5 worm cellular contexts compared by ENCODE assay signal in the genomic region with DNA sequence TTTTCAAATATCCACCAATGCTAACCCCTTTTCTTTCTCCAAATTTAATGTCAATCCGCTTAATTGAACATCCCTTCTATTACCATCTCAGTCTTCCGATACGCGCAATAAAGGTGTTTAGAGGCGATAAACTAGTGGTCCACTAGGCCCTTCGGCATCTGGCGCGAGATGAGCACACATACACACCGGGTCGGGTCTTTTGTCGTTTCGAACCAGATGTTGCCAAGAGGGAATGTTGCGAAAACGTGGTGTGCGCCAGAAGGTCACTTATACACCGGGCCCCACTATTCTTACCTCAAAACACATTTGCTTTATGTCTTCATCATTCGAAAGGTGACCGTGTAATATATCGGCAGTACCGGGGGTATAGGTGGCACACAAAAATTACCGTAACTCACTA.
TF ChIP-seq lines count a peak whose summit lies in the region.

No protein-coding gene starts in this region.

TF ChIP-seq in whole organism, L1 larva, 84 proteins besides CTCF, POLR2A, EP300 and RAD21 (continues in another document):
- TF ChIP-seq nhr-77 (tag; optimal IDR thresholded peaks at IDR 0.05; lab: Kevin White, UChicago) (no peak), egl-13 (tag; optimal IDR thresholded peaks at IDR 0.05; lab: Kevin White, UChicago) (no peak), sptf-1 (tag; optimal IDR thresholded peaks at IDR 0.05; lab: Kevin White, UChicago) (no peak), nhr-84 (tag; optimal IDR thresholded peaks at IDR 0.05; lab: Kevin White, UChicago) (no peak), nhr-237 (tag; optimal IDR thresholded peaks at IDR 0.05; lab: Kevin White, UChicago) (no peak), zip-4 (GFP tag; optimal IDR thresholded peaks at IDR 0.05; lab: Kevin White, UChicago) (no peak), F16B12.6 (tag; optimal IDR thresholded peaks at IDR 0.05; lab: Kevin White, UChicago) (no peak), efl-1 (optimal IDR thresholded peaks at IDR 0.05; lab: Kevin White, UChicago) (no peak), efl-1 (GFP tag; optimal IDR thresholded peaks at IDR 0.05 in 1 of 2; lab: Kevin White, UChicago) (peak in 1 of 2 experiments; percentile 87), swsn-7 (tag; optimal IDR thresholded peaks at IDR 0.05; lab: Kevin White, UChicago) (no peak), dsc-1 (tag; optimal IDR thresholded peaks at IDR 0.05; lab: Kevin White, UChicago) (peak; percentile 87), isw-1 (GFP tag; IDR thresholded peaks at IDR 0.05; lab: Robert Waterston, UW) (no peak), lin-39 (tag; optimal IDR thresholded peaks at IDR 0.05; lab: Kevin White, UChicago) (no peak), skn-1 (tag; optimal IDR thresholded peaks at IDR 0.05; lab: Kevin White, UChicago) (no peak), fkh-4 (tag; optimal IDR thresholded peaks at IDR 0.05; lab: Kevin White, UChicago; ENCODE audit: borderline replicate concordance) (peak; percentile 47), nhr-11 (tag; optimal IDR thresholded peaks at IDR 0.05; lab: Kevin White, UChicago) (no peak), tbx-2 (tag; optimal IDR thresholded peaks at IDR 0.05; lab: Kevin White, UChicago) (no peak), ces-1 (GFP tag; optimal IDR thresholded peaks at IDR 0.05; lab: Kevin White, UChicago) (no peak)

TF ChIP-seq in whole organism, early embryonic, 17 proteins besides CTCF, POLR2A, EP300 and RAD21:
- peak; percentile 24 for TF ChIP-seq hmg-4 (GFP tag; optimal IDR thresholded peaks at IDR 0.05; lab: Kevin White, UChicago)
- no peak for TF ChIP-seq ama-1 (optimal IDR thresholded peaks at IDR 0.05; lab: Kevin White, UChicago)

TF ChIP-seq in whole organism, late embryonic, 69 proteins besides CTCF, POLR2A, EP300 and RAD21:
- TF ChIP-seq hlh-8 (tag; optimal IDR thresholded peaks at IDR 0.05; lab: Kevin White, UChicago) (peak; percentile 81), nfya-1 (tag; optimal IDR thresholded peaks at IDR 0.05; lab: Kevin White, UChicago) (no peak)

TF ChIP-seq in whole organism, midembryonic, 9 proteins besides CTCF, POLR2A, EP300 and RAD21:
- TF ChIP-seq klf-2 (GFP tag; conservative IDR thresholded peaks at IDR 0.05; lab: Robert Waterston, UW) (no peak), T22C8.4 (GFP tag; IDR thresholded peaks at IDR 0.05; lab: Robert Waterston, UW) (peak; percentile 23; the same call in 1 of the 2 replicates), flt-1 (GFP tag; IDR thresholded peaks at IDR 0.05; lab: Robert Waterston, UW) (no peak), ref-1 (GFP tag; conservative IDR thresholded peaks at IDR 0.05; lab: Robert Waterston, UW) (no peak)

TF ChIP-seq in whole organism, mixed stage, embryonic, 35 proteins besides CTCF, POLR2A, EP300 and RAD21:
- no peak for TF ChIP-seq flh-1 (GFP tag; optimal IDR thresholded peaks at IDR 0.05; lab: Kevin White, UChicago)
- peak; percentile 47 for TF ChIP-seq cnd-1 (tag; optimal IDR thresholded peaks at IDR 0.05; lab: Kevin White, UChicago)
- no peak for TF ChIP-seq ceh-39 (tag; optimal IDR thresholded peaks at IDR 0.05; lab: Kevin White, UChicago)
- no peak for TF ChIP-seq mep-1 (tag; optimal IDR thresholded peaks at IDR 0.05; lab: Kevin White, UChicago)
- peak; percentile 22 for TF ChIP-seq lin-32 (GFP tag; optimal IDR thresholded peaks at IDR 0.05; lab: Kevin White, UChicago)
- TF ChIP-seq unc-120 (tag; optimal IDR thresholded peaks at IDR 0.05; lab: Kevin White, UChicago; ENCODE audit: poor library complexity, severe bottlenecking): no peak
- TF ChIP-seq ces-1 (GFP tag; optimal IDR thresholded peaks at IDR 0.05; lab: Kevin White, UChicago): no peak
- TF ChIP-seq mls-2 (tag; optimal IDR thresholded peaks at IDR 0.05; lab: Kevin White, UChicago): no peak
